Fruit fly (Drosophila melanogaster) whole organism, embryonic: Measurements from ENCODE around the gene CG10638.

Experiments used
- CG11085 ChIP-seq: fragments of 200-800 bp; sonication (Bioruptor generic); IDR thresholded peaks from 2 replicates; pipeline ENCODE4 v1.3.6; 2022; ENCODE audit warnings: missing biosample characterization, missing genetic modification characterization
- CG11695 ChIP-seq: fragments of 200-800 bp; sonication (Bioruptor generic); IDR thresholded peaks from 3 replicates; pipeline ENCODE4 v1.3.6; 2022; ENCODE audit warnings: missing biosample characterization, missing genetic modification characterization
- CG12071 ChIP-seq: fragments of 200-800 bp; sonication (Bioruptor generic); optimal IDR thresholded peaks from 3 replicates; lab custom pipeline; 2018; ENCODE audit warnings: missing biosample characterization, mild to moderate bottlenecking, missing genetic modification characterization
- CG12104 ChIP-seq: fragments of 200-800 bp; sonication (Bioruptor generic); optimal IDR thresholded peaks from 3 replicates; lab custom pipeline; 2016; ENCODE audit warnings: missing biosample characterization, missing genetic modification characterization
- CG12236 ChIP-seq: fragments of 200-800 bp; sonication (Bioruptor generic); optimal IDR thresholded peaks from 2 replicates; lab custom pipeline; 2016; ENCODE audit warnings: missing biosample characterization, missing genetic modification characterization
- CG14441 ChIP-seq: fragments of 200-800 bp; sonication (Bioruptor generic); IDR thresholded peaks from 2 replicates; pipeline ENCODE4 v1.3.6; 2022; ENCODE audit warnings: missing biosample characterization, missing genetic modification characterization
- CG14667 ChIP-seq: fragments of 200-800 bp; sonication (Bioruptor generic); IDR thresholded peaks from 2 replicates; pipeline ENCODE4 v1.3.6; 2022; ENCODE audit warnings: missing biosample characterization, missing genetic modification characterization
- CG15514 ChIP-seq: fragments of 200-800 bp; sonication (Bioruptor generic); optimal IDR thresholded peaks from 3 replicates; lab custom pipeline; 2017; ENCODE audit warnings: missing biosample characterization, missing genetic modification characterization, mild to moderate bottlenecking, moderate library complexity, missing genetic modification reagents
- CG16863 ChIP-seq: fragments of 200-800 bp; sonication (Bioruptor generic); optimal IDR thresholded peaks from 3 replicates; lab custom pipeline; 2016; ENCODE audit warnings: missing biosample characterization, missing genetic modification characterization
- CG17361 ChIP-seq: fragments of 200-800 bp; sonication (Bioruptor generic); IDR thresholded peaks from 3 replicates; pipeline ENCODE4 v1.3.6; 2022; ENCODE audit warnings: missing biosample characterization, missing genetic modification characterization
- CG2199 ChIP-seq: fragments of 200-800 bp; sonication (Bioruptor generic); IDR thresholded peaks from 3 replicates; pipeline ENCODE4 v1.3.6; 2022; ENCODE audit warnings: missing biosample characterization, missing genetic modification characterization
- CG34376 ChIP-seq: fragments of 200-800 bp; sonication (Bioruptor generic); optimal IDR thresholded peaks from 2 replicates; lab custom pipeline; 2018; ENCODE audit warnings: missing biosample characterization, mild to moderate bottlenecking, missing genetic modification characterization
- CG43689 ChIP-seq: fragments of 200-800 bp; sonication (Bioruptor generic); IDR thresholded peaks from 2 replicates; pipeline ENCODE4 v1.3.6; 2022; ENCODE audit warnings: missing biosample characterization, missing genetic modification characterization
- CG4404 ChIP-seq: fragments of 200-800 bp; sonication (Bioruptor generic); IDR thresholded peaks from 2 replicates; pipeline ENCODE4 v1.3.6; 2022; ENCODE audit warnings: missing biosample characterization, missing genetic modification characterization
- CG4730 ChIP-seq: fragments of 200-800 bp; sonication (Bioruptor generic); IDR thresholded peaks from 2 replicates; pipeline ENCODE4 v1.3.6; 2022; ENCODE audit warnings: missing biosample characterization, missing genetic modification characterization
- CG5953 ChIP-seq: fragments of 200-800 bp; sonication (Bioruptor generic); IDR thresholded peaks from 2 replicates; pipeline ENCODE4 v1.3.6; 2022; ENCODE audit warnings: missing biosample characterization, missing genetic modification characterization
- CG6689 ChIP-seq: fragments of 200-800 bp; sonication (Bioruptor generic); IDR thresholded peaks from 2 replicates; pipeline ENCODE4 v1.3.6; 2022; ENCODE audit warnings: missing biosample characterization, missing genetic modification characterization
- CG6791 ChIP-seq: fragments of 200-800 bp; sonication (Bioruptor generic); IDR thresholded peaks from 3 replicates; pipeline ENCODE4 v1.3.6; 2022; ENCODE audit warnings: missing biosample characterization, missing genetic modification characterization; ENCODE audit not compliant: partially characterized antibody
- CG7928 ChIP-seq: fragments of 200-800 bp; sonication (Bioruptor generic); optimal IDR thresholded peaks from 2 replicates; lab custom pipeline; 2017; ENCODE audit warnings: missing biosample characterization, mild to moderate bottlenecking, missing genetic modification characterization
- CG8359 ChIP-seq: fragments of 200-800 bp; sonication (Bioruptor generic); optimal IDR thresholded peaks from 2 replicates; lab custom pipeline; 2017; ENCODE audit warnings: missing biosample characterization, mild to moderate bottlenecking, missing genetic modification characterization, borderline replicate concordance
- CG9817 ChIP-seq: fragments of 200-800 bp; sonication (Bioruptor generic); optimal IDR thresholded peaks from 2 replicates; lab custom pipeline; 2018; ENCODE audit warnings: missing biosample characterization, mild to moderate bottlenecking, missing genetic modification characterization, moderate library complexity
- CTCF ChIP-seq: fragments of 200-800 bp; sonication (Bioruptor generic); optimal IDR thresholded peaks from 2 replicates; lab custom pipeline; 2017; ENCODE audit warnings: missing biosample characterization, mild to moderate bottlenecking, missing genetic modification characterization, moderate library complexity
- Dad ChIP-seq: fragments of 200-800 bp; sonication (Bioruptor generic); optimal IDR thresholded peaks from 3 replicates; lab custom pipeline; 2016; ENCODE audit warnings: missing biosample characterization, missing genetic modification characterization
- Dbx ChIP-seq: fragments of 200-800 bp; sonication (Bioruptor generic); IDR thresholded peaks from 3 replicates; pipeline ENCODE4 v1.3.6; 2022; ENCODE audit warnings: missing biosample characterization, missing genetic modification characterization
- Dip3 ChIP-seq: fragments of 200-800 bp; sonication (Bioruptor generic); optimal IDR thresholded peaks from 3 replicates; lab custom pipeline; 2016; ENCODE audit warnings: missing biosample characterization, missing genetic modification characterization
- Dll ChIP-seq: fragments of 200-800 bp; sonication (Bioruptor generic); IDR thresholded peaks from 4 replicates; pipeline ENCODE4 v1.3.6; 2022; ENCODE audit warnings: missing biosample characterization, missing genetic modification characterization; ENCODE audit not compliant: partially characterized antibody
- Ets65A ChIP-seq: fragments of 200-800 bp; sonication (Bioruptor generic); peaks from one replicate; lab custom pipeline; 2016; ENCODE audit warnings: missing biosample characterization, missing genetic modification characterization
- Hand ChIP-seq: fragments of 200-800 bp; sonication (Bioruptor generic); optimal IDR thresholded peaks from 2 replicates; lab custom pipeline; 2017; ENCODE audit warnings: mild to moderate bottlenecking, missing biosample characterization, missing genetic modification reagents, missing genetic modification characterization
- Hey ChIP-seq: fragments of 200-800 bp; sonication (Bioruptor generic); optimal IDR thresholded peaks from 3 replicates; lab custom pipeline; 2018; ENCODE audit warnings: missing biosample characterization, mild to moderate bottlenecking, missing genetic modification characterization
- HmgZ ChIP-seq: fragments of 200-800 bp; sonication (Bioruptor generic); optimal IDR thresholded peaks from 2 replicates; lab custom pipeline; 2018; ENCODE audit warnings: missing biosample characterization, mild to moderate bottlenecking, missing genetic modification characterization
- Lim3 ChIP-seq: fragments of 200-800 bp; sonication (Bioruptor generic); IDR thresholded peaks from 2 replicates; pipeline ENCODE4 v1.3.6; 2022; ENCODE audit warnings: missing biosample characterization, missing genetic modification characterization
- Spps ChIP-seq: fragments of 200-800 bp; sonication (Bioruptor generic); optimal IDR thresholded peaks from 2 replicates; lab custom pipeline; 2018; ENCODE audit warnings: missing biosample characterization, mild to moderate bottlenecking, missing genetic modification characterization
- Taf1 ChIP-seq: fragments of 200-800 bp; sonication (Bioruptor generic); IDR thresholded peaks from 2 replicates; pipeline ENCODE4 v1.3.6; 2022; ENCODE audit warnings: missing biosample characterization, missing genetic modification characterization
- amos ChIP-seq: fragments of 200-800 bp; sonication (Bioruptor generic); IDR thresholded peaks from 2 replicates; pipeline ENCODE4 v1.3.6; 2022; ENCODE audit warnings: missing biosample characterization, missing genetic modification characterization; ENCODE audit not compliant: partially characterized antibody
- bsh ChIP-seq, 2 experiments: fragments of 200-800 bp; sonication (Bioruptor generic); optimal IDR thresholded peaks; 2 replicates each; lab custom pipeline; 2017 to 2018; ENCODE audit warnings: mild to moderate bottlenecking in 2 of 2, missing biosample characterization in 2 of 2, missing genetic modification characterization in 2 of 2, moderate library complexity in 1 of 2
- cg ChIP-seq: fragments of 200-800 bp; sonication (Bioruptor generic); optimal IDR thresholded peaks from 3 replicates; lab custom pipeline; 2019; ENCODE audit warnings: missing biosample characterization, mild to moderate bottlenecking, missing genetic modification characterization, moderate library complexity
- chinmo ChIP-seq: fragments of 200-800 bp; sonication (Bioruptor generic); IDR thresholded peaks from 4 replicates; pipeline ENCODE4 v1.3.6; 2022; ENCODE audit warnings: missing biosample characterization, missing genetic modification characterization; ENCODE audit not compliant: partially characterized antibody
- fd64A ChIP-seq: fragments of 200-800 bp; sonication (Bioruptor generic); optimal IDR thresholded peaks from 3 replicates; lab custom pipeline; 2018; ENCODE audit warnings: missing biosample characterization, mild to moderate bottlenecking, missing genetic modification characterization
- fru ChIP-seq: fragments of >200 bp; optimal IDR thresholded peaks from 2 replicates; lab custom pipeline; 2017
- fu2 ChIP-seq: fragments of 200-800 bp; sonication (Bioruptor generic); optimal IDR thresholded peaks from 2 replicates; lab custom pipeline; 2016; ENCODE audit warnings: missing biosample characterization, missing genetic modification characterization
- gce ChIP-seq: fragments of 200-800 bp; sonication (Bioruptor generic); IDR thresholded peaks from 3 replicates; pipeline ENCODE4 v1.3.6; 2022; ENCODE audit warnings: missing biosample characterization, missing genetic modification characterization
- gro ChIP-seq: fragments of 200-800 bp; sonication (Bioruptor generic); optimal IDR thresholded peaks from 2 replicates; lab custom pipeline; 2016; ENCODE audit warnings: missing biosample characterization, missing genetic modification characterization
- h ChIP-seq: fragments of >200 bp; optimal IDR thresholded peaks from 2 replicates; lab custom pipeline; 2017
- jing ChIP-seq: fragments of 200-800 bp; sonication (Bioruptor generic); optimal IDR thresholded peaks from 2 replicates; lab custom pipeline; 2018; ENCODE audit warnings: missing biosample characterization, mild to moderate bottlenecking, missing genetic modification characterization
- lilli ChIP-seq: fragments of 200-800 bp; sonication (Bioruptor generic); optimal IDR thresholded peaks from 3 replicates; lab custom pipeline; 2016; ENCODE audit warnings: missing biosample characterization, missing genetic modification characterization
- nerfin-2 ChIP-seq: fragments of 200-800 bp; sonication (Bioruptor generic); IDR thresholded peaks from 2 replicates; pipeline ENCODE4 v1.3.6; 2022; ENCODE audit warnings: missing biosample characterization, missing genetic modification characterization; ENCODE audit not compliant: partially characterized antibody
- pan ChIP-seq, 4 experiments: fragments of >200 bp in 3 of 4; fragments of 200-800 bp in 1 of 4; sonication (Bioruptor generic) in 1 of 4; optimal IDR thresholded peaks in 3 of 4; IDR thresholded peaks in 1 of 4; 2 replicates each; pipeline versions ENCODE4 v1.3.6 to Lab custom; 2017 to 2022; ENCODE audit warnings: missing biosample characterization in 2 of 4, missing genetic modification characterization in 2 of 4, mixed read lengths in 1 of 4
- pzg ChIP-seq: fragments of 200-800 bp; sonication (Bioruptor generic); optimal IDR thresholded peaks from 3 replicates; lab custom pipeline; 2018; ENCODE audit warnings: missing biosample characterization, mild to moderate bottlenecking, missing genetic modification characterization, moderate library complexity
- sd ChIP-seq: fragments of 200-800 bp; sonication (Bioruptor generic); optimal IDR thresholded peaks from 3 replicates; lab custom pipeline; 2018; ENCODE audit warnings: missing biosample characterization, mild to moderate bottlenecking, missing genetic modification characterization, moderate library complexity
- slbo ChIP-seq: fragments of 200-800 bp; sonication (Bioruptor generic); IDR thresholded peaks from 2 replicates; pipeline ENCODE4 v1.3.6; 2022; ENCODE audit warnings: missing biosample characterization, missing genetic modification characterization
- vnd ChIP-seq: fragments of 200-800 bp; sonication (Bioruptor generic); IDR thresholded peaks from 3 replicates; pipeline ENCODE4 v1.3.6; 2022; ENCODE audit warnings: missing biosample characterization, missing genetic modification characterization; ENCODE audit not compliant: partially characterized antibody
- yki ChIP-seq: fragments of >200 bp; optimal IDR thresholded peaks from 3 replicates; lab custom pipeline; 2018

CG10638 gene

dm6 chr3L:12495312-12495725 is 5.8 kb downstream of the CG10638 start (continued):
- TF ChIP-seq chinmo (GFP tag; lab: Robert Waterston, UW) (no peak), bsh (GFP tag; optimal IDR thresholded peaks at IDR 0.05; lab: Kevin White, UChicago) (peak; percentile 27 to 83), lilli (GFP tag; lab: Kevin White, UChicago) (peak; percentile 53), CG12104 (peak; percentile 7), Hand (no peak), slbo (0 out of 2 replicates have a peak, but pooled peaks have one; percentile 19), CG12236 (no peak), CG16863 (GFP tag; lab: Kevin White, UChicago) (no peak), CG4730 (no peak), HmgZ (peak; percentile 29), CG2199 (GFP tag; lab: Robert Waterston, UW) (no peak), yki (lab: Kevin White, UChicago) (no peak), pan (optimal IDR thresholded peaks at IDR 0.05; lab: Kevin White, UChicago) (no peak), pan (GFP tag; optimal IDR thresholded peaks at IDR 0.05 in 1 of 2, IDR thresholded peaks at IDR 0.05 in 1 of 2) (peak in 1 of 2 experiments; percentile 22), CG9817 (no peak), sd (tag; lab: Kevin White, UChicago) (no peak), fd64A (GFP tag; lab: Kevin White, UChicago) (no peak), Dll (no peak), CG11085 (GFP tag; lab: Robert Waterston, UW) (no peak), CG11695 (GFP tag; lab: Robert Waterston, UW) (0 out of 3 replicates have a peak, but pooled peaks have one; percentile 27), gce (GFP tag; lab: Robert Waterston, UW) (no peak), Lim3 (GFP tag; lab: Robert Waterston, UW) (no peak), CG6791 (GFP tag; lab: Robert Waterston, UW) (no peak), CG34376 (GFP tag; lab: Kevin White, UChicago) (no peak), fru (no peak), CG43689 (GFP tag; lab: Robert Waterston, UW) (no peak), Dad (GFP tag; lab: Kevin White, UChicago) (no peak), Hey (tag; lab: Kevin White, UChicago) (no peak), Taf1 (GFP tag; lab: Robert Waterston, UW) (no peak), h (no peak), CG4404 (no peak), Ets65A (GFP tag; lab: Kevin White, UChicago) (peak; percentile 11), cg (GFP tag; lab: Kevin White, UChicago) (no peak), CG8359 (GFP tag; lab: Kevin White, UChicago) (no peak), CG14667 (0 out of 2 replicates have a peak, but pooled peaks have one; percentile 31), fu2 (GFP tag; lab: Kevin White, UChicago) (no peak), jing (GFP tag; lab: Kevin White, UChicago) (no peak), CG15514 (GFP tag; lab: Kevin White, UChicago) (no peak), Dip3 (GFP tag; lab: Kevin White, UChicago) (no peak), Spps (tag; lab: Kevin White, UChicago) (no peak), CG12071 (GFP tag; lab: Kevin White, UChicago) (no peak), CG14441 (GFP tag; lab: Robert Waterston, UW) (no peak), pzg (GFP tag; lab: Kevin White, UChicago) (no peak), Dbx (GFP tag; lab: Robert Waterston, UW) (no peak), gro (GFP tag; lab: Kevin White, UChicago) (no peak), CG7928 (GFP tag; lab: Kevin White, UChicago) (no peak), vnd (no peak), CG5953 (GFP tag; lab: Robert Waterston, UW) (no peak), nerfin-2 (GFP tag; lab: Robert Waterston, UW) (no peak), CTCF (GFP tag; lab: Kevin White, UChicago) (no peak), CG17361 (GFP tag; lab: Robert Waterston, UW) (peak; percentile 71), CG6689 (GFP tag; lab: Robert Waterston, UW) (0 out of 2 replicates have a peak, but pooled peaks have one; percentile 19), amos (GFP tag; lab: Robert Waterston, UW) (no peak)
